Worm (Caenorhabditis elegans) whole organism, young adult: Measurements from ENCODE around the gene F57H12.6.
A peak's percentile ranks its signal among the peaks of the same experiment; 100 is the strongest.

Experiments
- B0261.1 ChIP-seq: sonication (generic microtip); optimal IDR thresholded peaks from 2 replicates; lab custom pipeline; 2016; ENCODE audit warnings: mild to moderate bottlenecking, missing genetic modification characterization, moderate library complexity, missing compliant biosample characterization
- D2030.7 ChIP-seq: fragments of 200-800 bp; sonication (Bioruptor generic); IDR thresholded peaks from 2 replicates; pipeline ENCODE4 v1.3.6; 2022; ENCODE audit warnings: missing genetic modification reagents, missing genetic modification characterization, missing compliant biosample characterization
- F10E7.11 ChIP-seq: sonication (generic microtip); optimal IDR thresholded peaks from 2 replicates; lab custom pipeline; 2017; ENCODE audit warnings: mild to moderate bottlenecking, missing genetic modification characterization, moderate library complexity, missing compliant biosample characterization
- F39B2.1 ChIP-seq: fragments of 200-800 bp; sonication (Bioruptor generic); IDR thresholded peaks from 2 replicates; pipeline ENCODE4 v1.3.6; 2022; ENCODE audit warnings: missing genetic modification reagents, missing genetic modification characterization, missing compliant biosample characterization
- Y53G8AR.9 ChIP-seq: fragments of 200-800 bp; sonication (Bioruptor generic); conservative IDR thresholded peaks from 2 replicates; pipeline ENCODE4 v1.3.6; 2022; ENCODE audit warnings: missing genetic modification reagents, missing genetic modification characterization, missing compliant biosample characterization
- Y56A3A.18 ChIP-seq: fragments of 200-800 bp; sonication (Bioruptor generic); IDR thresholded peaks from 2 replicates; pipeline ENCODE4 v1.3.6; 2022; ENCODE audit warnings: missing genetic modification reagents, missing genetic modification characterization, missing compliant biosample characterization
- Y79H2A.3 ChIP-seq: fragments of 200-800 bp; sonication (Bioruptor generic); conservative IDR thresholded peaks from 2 replicates; pipeline ENCODE4 v1.3.6; 2022; ENCODE audit warnings: missing genetic modification reagents, missing genetic modification characterization, missing compliant biosample characterization
- ZK185.1 ChIP-seq: sonication (generic microtip); optimal IDR thresholded peaks from 2 replicates; lab custom pipeline; 2016; ENCODE audit warnings: mild to moderate bottlenecking, missing genetic modification characterization, missing compliant biosample characterization; ENCODE audit not compliant: poor library complexity, severe bottlenecking
- akir-1 ChIP-seq: fragments of 200-800 bp; sonication (Bioruptor generic); optimal IDR thresholded peaks from 2 replicates; lab custom pipeline; 2018; ENCODE audit warnings: mild to moderate bottlenecking, missing genetic modification characterization, moderate library complexity, missing compliant biosample characterization
- ama-1 ChIP-seq, 3 experiments: fragments of 150-350 bp in 1 of 3; sonication (generic microtip) in 2 of 3; optimal IDR thresholded peaks; 2 replicates each; lab custom pipeline; 2014 to 2018; ENCODE audit warnings: missing biosample characterization in 2 of 3, missing genetic modification characterization in 2 of 3, missing genetic modification reagents in 2 of 3
- aptf-2 ChIP-seq: fragments of 200-800 bp; sonication (Bioruptor generic); conservative IDR thresholded peaks from 2 replicates; pipeline ENCODE4 v1.3.6; 2022; ENCODE audit warnings: missing genetic modification reagents, missing genetic modification characterization, missing compliant biosample characterization
- atf-7 ChIP-seq: sonication (generic microtip); optimal IDR thresholded peaks from 2 replicates; lab custom pipeline; 2017; ENCODE audit warnings: mild to moderate bottlenecking, missing genetic modification characterization, missing compliant biosample characterization
- attf-3 ChIP-seq: fragments of 200-800 bp; sonication (Bioruptor generic); conservative IDR thresholded peaks from 2 replicates; pipeline ENCODE4 v1.3.6; 2022; ENCODE audit warnings: missing genetic modification reagents, missing genetic modification characterization, missing compliant biosample characterization
- attf-6 ChIP-seq: fragments of 200-800 bp; sonication (Bioruptor generic); IDR thresholded peaks from 2 replicates; pipeline ENCODE4 v1.3.6; 2022; ENCODE audit warnings: missing genetic modification reagents, missing genetic modification characterization, missing compliant biosample characterization
- bed-2 ChIP-seq: fragments of 200-800 bp; sonication (Bioruptor generic); IDR thresholded peaks from 2 replicates; pipeline ENCODE4 v1.3.6; 2022; ENCODE audit warnings: missing genetic modification reagents, missing genetic modification characterization, missing compliant biosample characterization
- cebp-1 ChIP-seq, 2 experiments: fragments of 200-800 bp in 1 of 2; sonication (Bioruptor generic) in 1 of 2; sonication (generic microtip) in 1 of 2; IDR thresholded peaks in 1 of 2; optimal IDR thresholded peaks in 1 of 2; 2 replicates each; pipeline versions ENCODE4 v1.3.6 to Lab custom; 2017 to 2022; ENCODE audit warnings: missing compliant biosample characterization in 2 of 2, missing genetic modification characterization in 2 of 2, mild to moderate bottlenecking in 1 of 2, missing genetic modification reagents in 1 of 2, moderate library complexity in 1 of 2
- ceh-79 ChIP-seq: sonication (generic microtip); optimal IDR thresholded peaks from 2 replicates; lab custom pipeline; 2017; ENCODE audit warnings: mild to moderate bottlenecking, missing genetic modification characterization, missing compliant biosample characterization
- chd-7 ChIP-seq: sonication (generic microtip); optimal IDR thresholded peaks from 2 replicates; lab custom pipeline; 2016; ENCODE audit warnings: mild to moderate bottlenecking, missing genetic modification characterization, moderate library complexity, missing compliant biosample characterization
- dox-1 ChIP-seq: fragments of 200-800 bp; sonication (Bioruptor generic); IDR thresholded peaks from 2 replicates; pipeline ENCODE4 v1.3.6; 2022; ENCODE audit warnings: missing genetic modification reagents, missing genetic modification characterization, missing compliant biosample characterization
- fkh-3 ChIP-seq: sonication (generic microtip); optimal IDR thresholded peaks from 2 replicates; lab custom pipeline; 2016; ENCODE audit warnings: mild to moderate bottlenecking, missing genetic modification characterization, missing compliant biosample characterization
- him-1 ChIP-seq: sonication (generic microtip); optimal IDR thresholded peaks from 2 replicates; lab custom pipeline; 2016; ENCODE audit warnings: missing genotype, missing genetic modification reagents, missing genetic modification characterization, missing compliant biosample characterization
- hmg-1.2 ChIP-seq: fragments of 200-800 bp; sonication (Bioruptor generic); IDR thresholded peaks from 2 replicates; pipeline ENCODE4 v1.3.6; 2022; ENCODE audit warnings: missing genetic modification reagents, missing genetic modification characterization, missing compliant biosample characterization
- hsf-1 ChIP-seq: fragments of 200-800 bp; sonication (Bioruptor generic); IDR thresholded peaks from 2 replicates; pipeline ENCODE4 v1.3.6; 2022; ENCODE audit warnings: missing genetic modification reagents, missing genetic modification characterization, missing compliant biosample characterization
- let-526 ChIP-seq: fragments of 200-800 bp; sonication (Bioruptor generic); IDR thresholded peaks from 2 replicates; pipeline ENCODE4 v1.3.6; 2022; ENCODE audit warnings: missing genetic modification reagents, missing genetic modification characterization, missing compliant biosample characterization
- lir-1 ChIP-seq: fragments of 200-800 bp; sonication (Bioruptor generic); conservative IDR thresholded peaks from 2 replicates; pipeline ENCODE4 v1.3.6; 2022; ENCODE audit warnings: missing genetic modification reagents, missing genetic modification characterization, missing compliant biosample characterization
- lsl-1 ChIP-seq: fragments of 200-800 bp; sonication (Bioruptor generic); optimal IDR thresholded peaks from 2 replicates; lab custom pipeline; 2018; ENCODE audit warnings: mild to moderate bottlenecking, missing genetic modification characterization, moderate library complexity, missing compliant biosample characterization
- madf-10 ChIP-seq: sonication (generic microtip); optimal IDR thresholded peaks from 2 replicates; lab custom pipeline; 2016; ENCODE audit warnings: mild to moderate bottlenecking, missing genetic modification characterization, missing compliant biosample characterization
- madf-8 ChIP-seq: fragments of 200-800 bp; sonication (Bioruptor generic); conservative IDR thresholded peaks from 2 replicates; pipeline ENCODE4 v1.3.6; 2022; ENCODE audit warnings: missing genetic modification reagents, missing genetic modification characterization, missing compliant biosample characterization
- mel-28 ChIP-seq: sonication (generic microtip); optimal IDR thresholded peaks from 2 replicates; lab custom pipeline; 2016; ENCODE audit warnings: borderline replicate concordance, mild to moderate bottlenecking, missing genetic modification characterization, missing compliant biosample characterization
- nfyb-1 ChIP-seq: fragments of 200-800 bp; sonication (Bioruptor generic); IDR thresholded peaks from 2 replicates; pipeline ENCODE4 v1.3.6; 2022; ENCODE audit warnings: missing genetic modification reagents, missing genetic modification characterization, missing compliant biosample characterization
- nhr-27 ChIP-seq: fragments of 200-800 bp; sonication (Bioruptor generic); optimal IDR thresholded peaks from 2 replicates; lab custom pipeline; 2018; ENCODE audit warnings: mild to moderate bottlenecking, missing genetic modification characterization, moderate library complexity, missing compliant biosample characterization
- nhr-80 ChIP-seq: sonication (generic microtip); optimal IDR thresholded peaks from 2 replicates; lab custom pipeline; 2016; ENCODE audit warnings: missing genetic modification characterization, missing compliant biosample characterization
- pbrm-1 ChIP-seq: fragments of 200-800 bp; sonication (Bioruptor generic); IDR thresholded peaks from 2 replicates; pipeline ENCODE4 v1.3.6; 2022; ENCODE audit warnings: missing genetic modification reagents, missing genetic modification characterization, missing compliant biosample characterization
- pha-4 ChIP-seq: fragments of 150-350 bp; sonication (generic microtip); optimal IDR thresholded peaks from 2 replicates; lab custom pipeline; 2014; ENCODE audit warnings: missing biosample characterization, missing genetic modification reagents, missing genetic modification characterization
- rcor-1 ChIP-seq: fragments of 200-800 bp; sonication (Bioruptor generic); IDR thresholded peaks from 2 replicates; pipeline ENCODE4 v1.3.6; 2022; ENCODE audit warnings: missing genetic modification reagents, missing genetic modification characterization, missing compliant biosample characterization
- repo-1 ChIP-seq: sonication (generic microtip); optimal IDR thresholded peaks from 2 replicates; lab custom pipeline; 2017; ENCODE audit warnings: mild to moderate bottlenecking, missing genetic modification characterization, missing compliant biosample characterization
- snpc-4 ChIP-seq, 5 experiments: fragments of 150-350 bp in 1 of 5; sonication (generic microtip) in 4 of 5; optimal IDR thresholded peaks; 2 replicates each; lab custom pipeline; 2014 to 2018; ENCODE audit warnings: missing genetic modification characterization in 5 of 5, missing biosample characterization in 3 of 5, antibody characterized with exemption in 2 of 5, mild to moderate bottlenecking in 2 of 5, missing compliant biosample characterization in 2 of 5, missing genotype in 2 of 5, moderate library complexity in 2 of 5, missing genetic modification reagents in 1 of 5
- zfh-2 ChIP-seq: fragments of 200-800 bp; sonication (Bioruptor generic); conservative IDR thresholded peaks from 2 replicates; pipeline ENCODE4 v1.3.6; 2022; ENCODE audit warnings: missing genetic modification reagents, missing genetic modification characterization, missing compliant biosample characterization
- ztf-26 ChIP-seq: sonication (generic microtip); optimal IDR thresholded peaks from 2 replicates; lab custom pipeline; 2017; ENCODE audit warnings: missing genetic modification characterization, missing compliant biosample characterization
- ztf-28 ChIP-seq: fragments of 200-800 bp; sonication (Bioruptor generic); IDR thresholded peaks from 2 replicates; pipeline ENCODE4 v1.3.6; 2022; ENCODE audit warnings: missing genetic modification reagents, missing genetic modification characterization, missing compliant biosample characterization

F57H12.6 gene

DNA sequence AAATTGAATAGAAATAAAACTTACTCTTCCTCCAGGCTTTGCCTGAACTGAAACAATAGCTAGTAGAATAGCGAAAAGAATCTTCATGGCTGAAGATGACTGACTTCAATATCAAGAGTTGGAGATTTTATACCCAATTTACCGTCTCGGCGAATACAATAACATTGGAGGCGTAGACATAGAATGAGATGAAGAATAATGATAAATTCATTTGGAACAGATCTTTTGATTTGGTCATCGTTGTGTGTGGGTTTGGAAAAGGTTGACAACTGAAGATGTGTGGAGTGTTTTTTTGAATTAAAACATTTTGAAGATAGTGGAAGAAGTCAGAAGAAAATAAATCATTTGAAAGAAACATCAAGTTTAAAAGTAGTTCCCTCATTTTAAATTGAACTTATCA lies at the start of gene F57H12.6:
Gene F57H12.6 (minus strand): TSS at position 101 of the 400 bp plus-strand sequence.
- TF ChIP-seq attf-3 = no peak
- no peak for TF ChIP-seq rcor-1 (GFP tag; lab: Robert Waterston, UW)
- TF ChIP-seq Y56A3A.18 (GFP tag; lab: Robert Waterston, UW) = no peak
- TF ChIP-seq, all 124 proteins: peak for 0

DNA sequence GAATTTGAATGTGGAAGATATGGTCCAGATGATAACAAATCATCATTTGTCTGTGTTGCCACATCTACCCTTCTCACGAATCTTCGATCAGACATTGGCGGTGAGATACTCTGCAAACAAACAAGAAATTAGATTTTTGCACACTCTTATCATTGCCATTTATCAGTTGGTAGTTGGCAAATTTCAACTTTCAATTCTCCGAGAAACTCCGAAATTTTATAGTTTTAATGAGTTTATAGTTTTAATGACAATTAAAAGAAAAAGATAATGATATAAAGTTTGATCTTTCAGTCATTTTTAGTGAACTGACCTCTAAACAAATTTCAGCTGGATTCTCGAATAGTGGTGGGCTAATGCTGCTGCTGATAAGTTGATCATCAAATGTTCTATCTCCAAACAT lies 47.8 kb upstream of the F57H12.6 start:
- TF ChIP-seq him-1 (tag; lab: Kevin White, UChicago) (no peak), ama-1 (optimal IDR thresholded peaks at IDR 0.05; lab: Kevin White, UChicago) (no peak), ama-1 (GFP tag; optimal IDR thresholded peaks at IDR 0.05; lab: Kevin White, UChicago) (no peak), pbrm-1 (GFP tag; lab: Robert Waterston, UW) (no peak), nhr-80 (peak; percentile 48)

DNA sequence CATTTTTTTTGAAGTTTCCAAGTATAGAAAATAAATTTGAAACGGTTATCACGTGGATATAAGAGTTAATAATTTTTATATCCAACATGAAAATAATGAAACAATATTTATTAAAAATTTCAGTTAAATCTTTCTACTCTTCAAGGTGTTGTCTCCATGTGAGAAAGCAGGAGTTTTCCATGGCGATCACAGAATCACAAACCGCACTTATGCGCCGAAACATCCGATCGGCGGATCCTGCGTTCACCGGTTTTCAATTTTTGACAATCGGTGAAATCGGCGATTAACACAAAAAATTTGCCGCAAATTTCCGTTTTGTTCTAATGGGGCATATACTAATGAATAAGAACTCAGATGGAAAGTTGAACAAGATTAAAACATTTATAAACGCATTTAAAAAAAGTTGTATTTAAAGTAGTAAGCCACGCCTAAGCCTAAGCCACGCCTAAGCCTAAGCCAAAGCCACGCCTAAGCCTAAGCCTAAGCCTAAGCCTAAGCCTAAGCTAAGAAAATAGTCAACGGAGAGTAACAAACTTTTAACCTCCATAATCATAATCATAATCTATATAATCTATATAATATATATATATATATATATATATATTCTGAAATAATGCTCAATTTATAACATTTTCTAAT lies 46.0 kb upstream of the F57H12.6 start, which contains the start of gene C26B2.2:
Gene C26B2.2 (minus strand): TSS at position 88 of the 639 bp plus-strand sequence.
- TF ChIP-seq Y53G8AR.9 (GFP tag; lab: Robert Waterston, UW) (no peak), madf-8 (GFP tag; lab: Robert Waterston, UW) (no peak), nhr-80 (no peak), hsf-1 (GFP tag; lab: Robert Waterston, UW) (no peak), lir-1 (no peak), let-526 (GFP tag; lab: Robert Waterston, UW) (no peak), repo-1 (tag; lab: Kevin White, UChicago) (no peak), chd-7 (tag; lab: Kevin White, UChicago) (no peak), F10E7.11 (tag; lab: Kevin White, UChicago) (no peak), fkh-3 (tag; lab: Kevin White, UChicago) (no peak), bed-2 (GFP tag; lab: Robert Waterston, UW) (no peak), mel-28 (no peak), zfh-2 (GFP tag; lab: Robert Waterston, UW) (no peak), attf-6 (GFP tag; lab: Robert Waterston, UW) (no peak), ZK185.1 (no peak), atf-7 (tag; lab: Kevin White, UChicago) (no peak), Y79H2A.3 (GFP tag; lab: Robert Waterston, UW) (no peak), pha-4 (tag; lab: Kevin White, UChicago) (no peak), akir-1 (GFP tag; lab: Kevin White, UChicago) (no peak), aptf-2 (no peak)

DNA sequence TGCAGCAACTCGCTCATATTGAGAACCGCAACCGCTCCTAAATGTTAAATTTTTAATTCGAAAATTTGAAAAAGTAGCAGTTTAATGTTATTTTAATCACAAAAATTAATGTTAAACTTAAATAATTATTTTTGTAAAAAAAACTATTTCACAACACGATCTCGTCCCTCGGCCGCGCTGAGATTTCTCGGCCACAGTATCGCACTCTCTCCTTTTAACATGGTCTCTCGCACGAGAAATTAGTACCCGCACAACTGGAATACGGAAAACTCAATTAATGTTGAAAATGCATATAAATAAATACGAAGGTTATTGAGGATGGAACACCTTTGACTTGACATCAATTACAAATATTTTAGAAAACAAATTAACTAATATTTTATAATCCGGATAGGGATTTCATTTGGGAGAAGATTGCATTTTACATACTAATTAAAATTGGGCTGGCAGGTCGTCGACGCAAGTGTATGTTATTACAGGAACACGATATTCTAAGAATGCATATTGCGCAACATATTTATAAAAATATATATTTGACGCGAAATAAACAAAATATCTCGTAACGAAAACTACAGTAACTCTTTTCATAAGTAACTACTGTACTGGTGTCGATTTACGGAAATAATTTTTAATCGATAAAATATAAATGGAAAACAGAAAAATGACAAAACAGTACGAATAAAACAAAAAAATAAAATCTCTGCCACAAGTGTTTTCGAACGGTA lies 43.8 kb upstream of the F57H12.6 start, which contains the start of gene dnc-4:
Gene dnc-4 (minus strand): TSS at position 37 of the 725 bp plus-strand sequence.
- TF ChIP-seq ztf-26 (tag; lab: Kevin White, UChicago) = no peak
- TF ChIP-seq cebp-1 (GFP tag; IDR thresholded peaks at IDR 0.05; lab: Robert Waterston, UW) = peak; percentile 48; the same call in 1 of the 2 replicates
- peak; percentile 87 for TF ChIP-seq cebp-1 (tag; optimal IDR thresholded peaks at IDR 0.05; lab: Kevin White, UChicago)
- TF ChIP-seq dox-1 = peak; percentile 43; the same call in 1 of the 2 replicates
- TF ChIP-seq ztf-28 (GFP tag; lab: Robert Waterston, UW) = no peak
- TF ChIP-seq nhr-27 (tag; lab: Kevin White, UChicago) = no peak
- no peak for TF ChIP-seq ceh-79 (tag; lab: Kevin White, UChicago)
- no peak for TF ChIP-seq F39B2.1 (GFP tag; lab: Robert Waterston, UW)
- 0 out of 2 replicates have a peak, but pooled peaks have one; percentile 15 for TF ChIP-seq D2030.7
- peak; percentile 62 for TF ChIP-seq lsl-1 (GFP tag; lab: Kevin White, UChicago)
- TF ChIP-seq madf-10 (tag; lab: Kevin White, UChicago) = no peak
- TF ChIP-seq B0261.1 (tag; lab: Kevin White, UChicago) = no peak
- TF ChIP-seq hmg-1.2 (GFP tag; lab: Robert Waterston, UW) = peak; percentile 82
- no peak for TF ChIP-seq snpc-4 (GFP tag; optimal IDR thresholded peaks at IDR 0.05; lab: Kevin White, UChicago)
- TF ChIP-seq snpc-4 (tag; optimal IDR thresholded peaks at IDR 0.05; lab: Kevin White, UChicago) = peak in 1 of 4 experiments; percentile 6
- no peak for TF ChIP-seq nfyb-1 (GFP tag; lab: Robert Waterston, UW)
